Worm (Caenorhabditis elegans) whole organism, late embryonic: ENCODE data around the gene K11D12.12.

ENCODE experiments used
- C38D4.7 ChIP-seq: fragments of 200-800 bp; sonication (Bioruptor generic); optimal IDR thresholded peaks from 2 replicates; lab custom pipeline; 2018; ENCODE audit warnings: mild to moderate bottlenecking, missing genetic modification characterization, moderate library complexity, missing compliant biosample characterization
- F13H6.1 ChIP-seq: sonication (generic microtip); optimal IDR thresholded peaks from 2 replicates; lab custom pipeline; 2016; ENCODE audit warnings: missing genetic modification characterization, missing compliant biosample characterization
- K09A11.1 ChIP-seq: sonication (generic microtip); optimal IDR thresholded peaks from 2 replicates; lab custom pipeline; 2017; ENCODE audit warnings: antibody characterized with exemption, mild to moderate bottlenecking, missing genetic modification characterization, missing compliant biosample characterization; ENCODE audit not compliant: insufficient read depth
- ama-1 ChIP-seq: fragments of 150-350 bp; optimal IDR thresholded peaks from 2 replicates; lab custom pipeline; 2014
- ceh-31 ChIP-seq: sonication (generic microtip); optimal IDR thresholded peaks from 2 replicates; lab custom pipeline; 2016; ENCODE audit warnings: missing genetic modification characterization, missing compliant biosample characterization
- ceh-45 ChIP-seq: fragments of 200-800 bp; sonication (Bioruptor generic); IDR thresholded peaks from 2 replicates; pipeline ENCODE4 v1.3.6; 2022; ENCODE audit warnings: missing genetic modification reagents, missing genetic modification characterization, missing compliant biosample characterization
- elt-2 ChIP-seq: sonication (generic microtip); optimal IDR thresholded peaks from 2 replicates; lab custom pipeline; 2016; ENCODE audit warnings: missing genetic modification reagents, missing genetic modification characterization, missing compliant biosample characterization
- ets-4 ChIP-seq: sonication (generic microtip); optimal IDR thresholded peaks from 2 replicates; lab custom pipeline; 2016; ENCODE audit warnings: missing genetic modification characterization, missing compliant biosample characterization
- odd-2 ChIP-seq: sonication (generic microtip); optimal IDR thresholded peaks from 2 replicates; lab custom pipeline; 2017; ENCODE audit warnings: antibody characterized with exemption, mild to moderate bottlenecking, missing genetic modification characterization, missing compliant biosample characterization
- pat-9 ChIP-seq: fragments of 200-800 bp; sonication (Bioruptor generic); optimal IDR thresholded peaks from 2 replicates; lab custom pipeline; 2018; ENCODE audit warnings: mild to moderate bottlenecking, missing genetic modification characterization, moderate library complexity, missing compliant biosample characterization
- pha-4 ChIP-seq: fragments of 150-350 bp; optimal IDR thresholded peaks from 2 replicates; lab custom pipeline; 2018; ENCODE audit warnings: missing biosample characterization, missing genetic modification reagents, missing genetic modification characterization
- sox-4 ChIP-seq: sonication (generic microtip); optimal IDR thresholded peaks from 2 replicates; lab custom pipeline; 2017; ENCODE audit warnings: mild to moderate bottlenecking, missing genetic modification characterization, inconsistent platforms, missing compliant biosample characterization
- unc-3 ChIP-seq, 2 experiments: fragments of 200-800 bp in 1 of 2; sonication (Bioruptor generic) in 1 of 2; sonication (generic microtip) in 1 of 2; conservative IDR thresholded peaks in 1 of 2; optimal IDR thresholded peaks in 1 of 2; 2 replicates each; pipeline versions ENCODE4 v1.3.6 to Lab custom; 2016 to 2022; ENCODE audit warnings: missing compliant biosample characterization in 2 of 2, missing genetic modification characterization in 2 of 2, missing genetic modification reagents in 1 of 2
- unc-86 ChIP-seq: sonication (generic microtip); optimal IDR thresholded peaks from 2 replicates; lab custom pipeline; 2016; ENCODE audit warnings: missing genetic modification characterization, missing compliant biosample characterization

ce11 chrV:5067390-5067789 lies 15.3 kb downstream of the K11D12.12 start:
- TF ChIP-seq pha-4 (no peak), unc-86 (tag; lab: Kevin White, UChicago) (no peak), ceh-45 (no peak), pat-9 (tag; lab: Kevin White, UChicago) (no peak), sox-4 (no peak), F13H6.1 (tag; lab: Kevin White, UChicago) (no peak), elt-2 (tag; lab: Kevin White, UChicago) (peak; percentile 57), ets-4 (tag; lab: Kevin White, UChicago) (no peak), odd-2 (tag; lab: Kevin White, UChicago) (no peak), K09A11.1 (tag; lab: Kevin White, UChicago) (no peak), C38D4.7 (GFP tag; lab: Kevin White, UChicago) (no peak), unc-3 (GFP tag; conservative IDR thresholded peaks at IDR 0.05; lab: Robert Waterston, UW) (no peak), unc-3 (tag; optimal IDR thresholded peaks at IDR 0.05; lab: Kevin White, UChicago) (no peak), ama-1 (no peak), ceh-31 (tag; lab: Kevin White, UChicago) (no peak)
